Fruit fly (Drosophila melanogaster) whole organism, embryonic: ENCODE results near the gene TbCMF46.
A peak's percentile ranks its signal among the peaks of the same experiment; 100 is the strongest.

Source experiments
- Abd-B ChIP-seq: fragments of 200-800 bp; sonication (Bioruptor generic); optimal IDR thresholded peaks from 2 replicates; lab custom pipeline; 2018; ENCODE audit warnings: missing biosample characterization, mild to moderate bottlenecking, missing genetic modification characterization, moderate library complexity
- Bgb ChIP-seq: fragments of 200-800 bp; sonication (Bioruptor generic); IDR thresholded peaks from 2 replicates; pipeline ENCODE4 v1.3.6; 2022; ENCODE audit warnings: missing biosample characterization, missing genetic modification characterization; ENCODE audit not compliant: partially characterized antibody
- CG10979 ChIP-seq: fragments of 200-800 bp; sonication (Bioruptor generic); optimal IDR thresholded peaks from 2 replicates; lab custom pipeline; 2018; ENCODE audit warnings: missing biosample characterization, mild to moderate bottlenecking, missing genetic modification characterization, moderate library complexity
- CG11504 ChIP-seq: fragments of 200-800 bp; sonication (Bioruptor generic); optimal IDR thresholded peaks from 3 replicates; lab custom pipeline; 2019; ENCODE audit warnings: missing biosample characterization, mild to moderate bottlenecking, missing genetic modification characterization, moderate library complexity
- CG12769 ChIP-seq: fragments of 200-800 bp; sonication (Bioruptor generic); optimal IDR thresholded peaks from 2 replicates; lab custom pipeline; 2019; ENCODE audit warnings: missing biosample characterization, mild to moderate bottlenecking, missing genetic modification characterization, moderate library complexity
- CG13123 ChIP-seq: fragments of 200-800 bp; sonication (Bioruptor generic); optimal IDR thresholded peaks from 2 replicates; lab custom pipeline; 2016; ENCODE audit warnings: missing biosample characterization, missing genetic modification characterization
- CG17328 ChIP-seq: fragments of 200-800 bp; sonication (Bioruptor generic); IDR thresholded peaks from 2 replicates; pipeline ENCODE4 v1.3.6; 2022; ENCODE audit warnings: missing biosample characterization, missing genetic modification characterization
- CG17829 ChIP-seq: fragments of 200-800 bp; optimal IDR thresholded peaks from 2 replicates; lab custom pipeline; 2019; ENCODE audit warnings: missing biosample characterization, mild to moderate bottlenecking, missing genetic modification characterization, moderate library complexity
- CG30403 ChIP-seq: fragments of 200-800 bp; sonication (Bioruptor generic); optimal IDR thresholded peaks from 3 replicates; lab custom pipeline; 2016; ENCODE audit warnings: missing biosample characterization, missing genetic modification characterization
- CG3726 ChIP-seq: fragments of 200-800 bp; sonication (Bioruptor generic); IDR thresholded peaks from 3 replicates; pipeline ENCODE4, ENCODE4 v1.3.6; 2022; ENCODE audit warnings: missing biosample characterization, missing genetic modification characterization
- CG4360 ChIP-seq: fragments of 200-800 bp; sonication (Bioruptor generic); IDR thresholded peaks from 2 replicates; pipeline ENCODE4 v1.3.6; 2022; ENCODE audit warnings: missing biosample characterization, missing genetic modification characterization
- CG6254 ChIP-seq: fragments of 200-800 bp; sonication (Bioruptor generic); optimal IDR thresholded peaks from 3 replicates; lab custom pipeline; 2017; ENCODE audit warnings: mild to moderate bottlenecking, missing biosample characterization, missing genetic modification reagents, missing genetic modification characterization
- CG7372 ChIP-seq: fragments of 200-800 bp; sonication (Bioruptor generic); IDR thresholded peaks from 2 replicates; pipeline ENCODE4 v1.3.6; 2022; ENCODE audit warnings: missing biosample characterization, missing genetic modification characterization
- D ChIP-seq, 2 experiments: fragments of 200-800 bp in 1 of 2; fragments of >200 bp in 1 of 2; sonication (Bioruptor generic) in 1 of 2; optimal IDR thresholded peaks; 2 replicates in 1 of 2; 3 replicates in 1 of 2; lab custom pipeline; 2017; ENCODE audit warnings: mild to moderate bottlenecking in 1 of 2, missing biosample characterization in 1 of 2, missing genetic modification characterization in 1 of 2, missing genetic modification reagents in 1 of 2
- Dbx ChIP-seq: fragments of 200-800 bp; sonication (Bioruptor generic); IDR thresholded peaks from 3 replicates; pipeline ENCODE4 v1.3.6; 2022; ENCODE audit warnings: missing biosample characterization, missing genetic modification characterization
- Deaf1 ChIP-seq: fragments of 200-800 bp; optimal IDR thresholded peaks from 3 replicates; lab custom pipeline; 2019; ENCODE audit warnings: missing biosample characterization, mild to moderate bottlenecking, missing genetic modification characterization, moderate library complexity
- Fer1 ChIP-seq: fragments of 200-800 bp; sonication (Bioruptor generic); optimal IDR thresholded peaks from 2 replicates; lab custom pipeline; 2017; ENCODE audit warnings: missing biosample characterization, mild to moderate bottlenecking, missing genetic modification characterization
- HLH54F ChIP-seq: fragments of 200-800 bp; sonication (Bioruptor generic); optimal IDR thresholded peaks from 3 replicates; lab custom pipeline; 2016; ENCODE audit warnings: missing biosample characterization, missing genetic modification characterization
- Hr78 ChIP-seq, 2 experiments: fragments of 200-800 bp in 1 of 2; fragments of >200 bp in 1 of 2; sonication (Bioruptor generic) in 1 of 2; optimal IDR thresholded peaks; 2 replicates each; lab custom pipeline; 2017 to 2019; ENCODE audit warnings: missing biosample characterization in 2 of 2, missing genetic modification characterization in 2 of 2, mild to moderate bottlenecking in 1 of 2, moderate library complexity in 1 of 2
- Meics ChIP-seq: fragments of 200-800 bp; sonication (Bioruptor generic); optimal IDR thresholded peaks from 2 replicates; lab custom pipeline; 2017; ENCODE audit warnings: missing biosample characterization, mild to moderate bottlenecking, missing genetic modification characterization
- Pdp1 ChIP-seq, 2 experiments: fragments of 200-800 bp; sonication (Bioruptor generic); optimal IDR thresholded peaks; 3 replicates each; lab custom pipeline; 2016; ENCODE audit warnings: missing biosample characterization in 2 of 2, missing genetic modification characterization in 2 of 2, mild to moderate bottlenecking in 1 of 2, moderate library complexity in 1 of 2
- Sry-β ChIP-seq: fragments of 200-800 bp; sonication (Bioruptor generic); optimal IDR thresholded peaks from 2 replicates; lab custom pipeline; 2018; ENCODE audit warnings: missing biosample characterization, mild to moderate bottlenecking, missing genetic modification characterization, moderate library complexity
- Sry-δ ChIP-seq: fragments of 200-800 bp; sonication (Bioruptor generic); optimal IDR thresholded peaks from 2 replicates; lab custom pipeline; 2016; ENCODE audit warnings: missing biosample characterization, missing genetic modification characterization
- Taf1 ChIP-seq: fragments of 200-800 bp; sonication (Bioruptor generic); IDR thresholded peaks from 2 replicates; pipeline ENCODE4 v1.3.6; 2022; ENCODE audit warnings: missing biosample characterization, missing genetic modification characterization
- Xrp1 ChIP-seq: fragments of 200-800 bp; sonication (Bioruptor generic); IDR thresholded peaks from 2 replicates; pipeline ENCODE4 v1.3.6; 2022; ENCODE audit warnings: missing biosample characterization, missing genetic modification characterization
- br ChIP-seq: fragments of >200 bp; optimal IDR thresholded peaks from 2 replicates; lab custom pipeline; 2017
- chinmo ChIP-seq: fragments of 200-800 bp; sonication (Bioruptor generic); IDR thresholded peaks from 4 replicates; pipeline ENCODE4 v1.3.6; 2022; ENCODE audit warnings: missing biosample characterization, missing genetic modification characterization; ENCODE audit not compliant: partially characterized antibody
- dan ChIP-seq: fragments of 200-800 bp; sonication (Bioruptor generic); IDR thresholded peaks from 2 replicates; pipeline ENCODE4 v1.3.6; 2022; ENCODE audit warnings: missing biosample characterization, missing genetic modification characterization
- disco-r ChIP-seq: fragments of 200-800 bp; sonication (Bioruptor generic); optimal IDR thresholded peaks from 2 replicates; lab custom pipeline; 2016; ENCODE audit warnings: missing biosample characterization, missing genetic modification characterization
- dpn ChIP-seq, 2 experiments: fragments of 200-800 bp; sonication (Bioruptor generic); optimal IDR thresholded peaks; 3 replicates each; lab custom pipeline; 2016; ENCODE audit warnings: missing biosample characterization in 2 of 2, missing genetic modification characterization in 2 of 2
- emc ChIP-seq: fragments of 200-800 bp; sonication (Bioruptor generic); optimal IDR thresholded peaks from 2 replicates; lab custom pipeline; 2016; ENCODE audit warnings: missing biosample characterization, missing genetic modification characterization
- fd3F ChIP-seq: fragments of 200-800 bp; sonication (Bioruptor generic); optimal IDR thresholded peaks from 2 replicates; lab custom pipeline; 2018; ENCODE audit warnings: missing biosample characterization, mild to moderate bottlenecking, missing genetic modification characterization, moderate library complexity
- gcm ChIP-seq: fragments of 200-800 bp; sonication (Bioruptor generic); optimal IDR thresholded peaks from 2 replicates; lab custom pipeline; 2019; ENCODE audit warnings: missing biosample characterization, mild to moderate bottlenecking, missing genetic modification characterization, moderate library complexity
- gt ChIP-seq: fragments of 200-800 bp; sonication (Bioruptor generic); IDR thresholded peaks from 2 replicates; pipeline ENCODE4 v1.3.6; 2022; ENCODE audit warnings: missing biosample characterization, missing genetic modification characterization
- h ChIP-seq: fragments of >200 bp; optimal IDR thresholded peaks from 2 replicates; lab custom pipeline; 2017
- hb ChIP-seq: fragments of 200-800 bp; sonication (Bioruptor generic); IDR thresholded peaks from 3 replicates; pipeline ENCODE4 v1.3.6; 2022; ENCODE audit warnings: missing biosample characterization, missing genetic modification characterization; ENCODE audit not compliant: partially characterized antibody
- nerfin-1 ChIP-seq: fragments of 200-800 bp; sonication (Bioruptor generic); optimal IDR thresholded peaks from 3 replicates; lab custom pipeline; 2019; ENCODE audit warnings: missing biosample characterization, mild to moderate bottlenecking, missing genetic modification characterization, moderate library complexity
- pnt ChIP-seq: fragments of 200-800 bp; sonication (Bioruptor generic); optimal IDR thresholded peaks from 3 replicates; lab custom pipeline; 2016; ENCODE audit warnings: missing biosample characterization, missing genetic modification characterization
- prd ChIP-seq, 3 experiments: fragments of >200 bp in 2 of 3; fragments of 200-800 bp in 1 of 3; sonication (Bioruptor generic) in 1 of 3; optimal IDR thresholded peaks in 2 of 3; IDR thresholded peaks in 1 of 3; 2 replicates in 2 of 3; 3 replicates in 1 of 3; pipeline versions ENCODE4 v1.3.6 to Lab custom; 2017 to 2022; ENCODE audit warnings: missing biosample characterization in 1 of 3, missing genetic modification characterization in 1 of 3
- psq ChIP-seq: fragments of 200-800 bp; sonication (Bioruptor generic); optimal IDR thresholded peaks from 2 replicates; lab custom pipeline; 2017; ENCODE audit warnings: missing biosample characterization, missing genetic modification characterization
- row ChIP-seq: fragments of 200-800 bp; sonication (Bioruptor generic); IDR thresholded peaks from 3 replicates; pipeline ENCODE4 v1.3.6; 2022; ENCODE audit warnings: missing biosample characterization, missing genetic modification characterization
- run ChIP-seq: fragments of 200-800 bp; sonication (Bioruptor generic); optimal IDR thresholded peaks from 3 replicates; lab custom pipeline; 2018; ENCODE audit warnings: missing biosample characterization, mild to moderate bottlenecking, missing genetic modification characterization
- slp2 ChIP-seq: fragments of 200-800 bp; sonication (Bioruptor generic); optimal IDR thresholded peaks from 2 replicates; lab custom pipeline; 2016; ENCODE audit warnings: missing biosample characterization, missing genetic modification characterization
- sqz ChIP-seq: fragments of 200-800 bp; sonication (Bioruptor generic); optimal IDR thresholded peaks from 3 replicates; lab custom pipeline; 2018; ENCODE audit warnings: missing biosample characterization, mild to moderate bottlenecking, missing genetic modification characterization
- tio ChIP-seq: fragments of 200-800 bp; sonication (Bioruptor generic); optimal IDR thresholded peaks from 2 replicates; lab custom pipeline; 2017; ENCODE audit warnings: missing biosample characterization, missing genetic modification characterization, inconsistent platforms
- toy ChIP-seq: fragments of 200-800 bp; sonication (Bioruptor generic); IDR thresholded peaks from 2 replicates; pipeline ENCODE4 v1.3.6; 2022; ENCODE audit warnings: missing biosample characterization, missing genetic modification characterization
- tup ChIP-seq: fragments of 200-800 bp; sonication (Bioruptor generic); optimal IDR thresholded peaks from 2 replicates; lab custom pipeline; 2016; ENCODE audit warnings: missing biosample characterization, mild to moderate bottlenecking, missing genetic modification characterization, moderate library complexity
- vvl ChIP-seq: fragments of 200-800 bp; sonication (Bioruptor generic); IDR thresholded peaks from 2 replicates; pipeline ENCODE4 v1.3.6; 2022; ENCODE audit warnings: missing biosample characterization, missing genetic modification characterization

TbCMF46 gene

DNA sequence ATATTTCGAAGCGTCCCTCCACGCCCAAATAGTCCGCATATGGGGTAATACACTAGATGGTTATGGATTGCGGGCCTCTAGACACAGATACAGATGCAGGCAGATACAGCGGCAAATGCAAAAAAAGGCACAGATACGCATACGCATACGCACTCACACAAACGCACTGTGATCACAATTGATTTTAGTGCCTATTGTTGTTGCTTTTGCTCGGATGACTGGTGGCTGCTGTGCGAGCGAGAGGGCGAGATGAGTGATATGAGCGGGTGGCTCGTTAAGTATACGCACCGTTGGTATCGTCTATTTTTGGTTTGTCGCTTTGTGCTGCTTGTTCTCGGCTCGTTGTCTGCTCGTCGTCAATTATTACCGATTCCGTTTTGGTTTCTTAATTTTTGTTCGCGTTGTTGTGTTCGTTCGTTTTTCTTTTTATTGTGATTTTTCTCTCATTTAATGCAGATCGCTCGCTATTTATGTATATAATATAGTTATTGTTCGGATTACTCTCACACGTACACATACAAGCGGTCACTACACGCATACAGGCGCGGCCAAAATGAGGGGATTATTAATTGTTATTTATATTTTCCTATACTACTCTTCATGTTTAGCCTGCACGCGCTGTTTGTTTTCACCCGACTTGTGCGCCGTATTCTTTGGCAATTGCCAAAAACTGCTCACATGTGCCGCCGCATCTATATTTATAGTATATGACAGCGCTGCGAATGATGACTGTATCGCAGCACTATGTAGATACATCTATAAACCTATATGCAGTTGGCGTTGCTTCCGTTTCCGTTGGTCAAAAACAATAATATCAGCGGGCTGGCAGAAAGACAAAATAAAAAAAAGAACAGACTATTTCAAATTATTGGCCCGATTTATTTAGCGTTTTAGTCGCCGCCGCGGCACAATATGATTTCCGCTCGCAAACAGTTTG lies 17.1 kb downstream of the TbCMF46 start (continued):
- no peak for TF ChIP-seq Meics (GFP tag; lab: Kevin White, UChicago)
- TF ChIP-seq Fer1: no peak
- no peak for TF ChIP-seq CG6254 (GFP tag; lab: Kevin White, UChicago)
- TF ChIP-seq dan: no peak
- TF ChIP-seq disco-r (GFP tag; lab: Kevin White, UChicago): no peak
- no peak for TF ChIP-seq emc (GFP tag; lab: Kevin White, UChicago)
- TF ChIP-seq CG11504 (tag; lab: Kevin White, UChicago): no peak
- TF ChIP-seq hb (GFP tag; lab: Robert Waterston, UW): no peak
- TF ChIP-seq Abd-B: no peak
- TF ChIP-seq fd3F (GFP tag; lab: Kevin White, UChicago): no peak
- TF ChIP-seq CG10979 (tag; lab: Kevin White, UChicago): peak; percentile 66
- TF ChIP-seq dpn (GFP tag; optimal IDR thresholded peaks at IDR 0.05; lab: Kevin White, UChicago): no peak
- TF ChIP-seq h (lab: Kevin White, UChicago): no peak
- TF ChIP-seq CG13123 (GFP tag; lab: Kevin White, UChicago): no peak
- TF ChIP-seq CG4360 (GFP tag; lab: Robert Waterston, UW): peak; percentile 92
- no peak for TF ChIP-seq CG17829 (tag; lab: Kevin White, UChicago)
- TF ChIP-seq row (GFP tag; lab: Robert Waterston, UW): peak; percentile 26; the same call in 1 of the 3 replicates
- no peak for TF ChIP-seq CG30403 (GFP tag; lab: Kevin White, UChicago)
- no peak for TF ChIP-seq Sry-β
- TF ChIP-seq tup: no peak
- TF ChIP-seq Sry-δ (GFP tag; lab: Kevin White, UChicago): no peak
- no peak for TF ChIP-seq tio (GFP tag; lab: Kevin White, UChicago)
- TF ChIP-seq CG7372 (GFP tag; lab: Robert Waterston, UW): peak; percentile 96
- no peak for TF ChIP-seq slp2 (GFP tag; lab: Kevin White, UChicago)
- TF ChIP-seq Pdp1 (GFP tag; optimal IDR thresholded peaks at IDR 0.05; lab: Kevin White, UChicago): peak in 1 of 2 experiments; percentile 10
- TF ChIP-seq br (lab: Kevin White, UChicago): no peak
- peak; percentile 96 for TF ChIP-seq chinmo (GFP tag; lab: Robert Waterston, UW)
- TF ChIP-seq Hr78 (GFP tag; optimal IDR thresholded peaks at IDR 0.05; lab: Kevin White, UChicago): no peak
- peak; percentile 9 for TF ChIP-seq gcm
- TF ChIP-seq Taf1: no peak
- 0 out of 3 replicates have a peak, but pooled peaks have one; percentile 12 for TF ChIP-seq CG3726 (GFP tag; lab: Robert Waterston, UW)
- TF ChIP-seq Deaf1: peak; percentile 52
- no peak for TF ChIP-seq Dbx
- TF ChIP-seq psq (GFP tag; lab: Kevin White, UChicago): peak; percentile 81
- no peak for TF ChIP-seq Bgb (GFP tag; lab: Robert Waterston, UW)
- TF ChIP-seq CG12769 (tag; lab: Kevin White, UChicago): no peak
- TF ChIP-seq D (optimal IDR thresholded peaks at IDR 0.05; lab: Kevin White, UChicago): no peak
- TF ChIP-seq D (GFP tag; optimal IDR thresholded peaks at IDR 0.05; lab: Kevin White, UChicago): no peak
- peak; percentile 7; the same call in 1 of the 2 replicates for TF ChIP-seq vvl (GFP tag; lab: Robert Waterston, UW)
- TF ChIP-seq pnt (GFP tag; lab: Kevin White, UChicago): no peak
- no peak for TF ChIP-seq toy (GFP tag; lab: Robert Waterston, UW)
- TF ChIP-seq nerfin-1 (tag; lab: Kevin White, UChicago): no peak
- no peak for TF ChIP-seq CG17328
- TF ChIP-seq HLH54F (GFP tag; lab: Kevin White, UChicago): no peak
- no peak for TF ChIP-seq Xrp1 (GFP tag; lab: Robert Waterston, UW)
- peak; percentile 23 for TF ChIP-seq sqz (GFP tag; lab: Kevin White, UChicago)
- TF ChIP-seq prd (optimal IDR thresholded peaks at IDR 0.05; lab: Kevin White, UChicago): no peak
- no peak for TF ChIP-seq prd (GFP tag; IDR thresholded peaks at IDR 0.05; lab: Robert Waterston, UW)
- TF ChIP-seq gt (GFP tag; lab: Robert Waterston, UW): no peak
- no peak for TF ChIP-seq run
